Worm (Caenorhabditis elegans) whole organism, late embryonic: ENCODE results near the gene C13B4.1.

Experiments used
- C08G9.2 ChIP-seq: sonication (generic microtip); optimal IDR thresholded peaks from 2 replicates; lab custom pipeline; 2016; ENCODE audit warnings: mild to moderate bottlenecking, missing genetic modification characterization, moderate library complexity, missing compliant biosample characterization
- F13H6.1 ChIP-seq: sonication (generic microtip); optimal IDR thresholded peaks from 2 replicates; lab custom pipeline; 2016; ENCODE audit warnings: missing genetic modification characterization, missing compliant biosample characterization
- K02D7.2 ChIP-seq: sonication (generic microtip); optimal IDR thresholded peaks from 2 replicates; lab custom pipeline; 2017; ENCODE audit warnings: mild to moderate bottlenecking, missing genetic modification characterization, missing compliant biosample characterization
- K09A11.1 ChIP-seq: sonication (generic microtip); optimal IDR thresholded peaks from 2 replicates; lab custom pipeline; 2017; ENCODE audit warnings: antibody characterized with exemption, mild to moderate bottlenecking, missing genetic modification characterization, missing compliant biosample characterization; ENCODE audit not compliant: insufficient read depth
- Y22D7AL.16 ChIP-seq: sonication (generic microtip); optimal IDR thresholded peaks from 2 replicates; lab custom pipeline; 2016; ENCODE audit warnings: missing genetic modification characterization, missing compliant biosample characterization
- ceh-18 ChIP-seq: sonication (generic microtip); optimal IDR thresholded peaks from 2 replicates; lab custom pipeline; 2016; ENCODE audit warnings: missing genetic modification characterization, missing compliant biosample characterization
- ceh-19 ChIP-seq: fragments of 200-800 bp; sonication (Bioruptor generic); optimal IDR thresholded peaks from 2 replicates; lab custom pipeline; 2018; ENCODE audit warnings: mild to moderate bottlenecking, missing genetic modification characterization, missing compliant biosample characterization
- ceh-2 ChIP-seq: sonication (generic microtip); optimal IDR thresholded peaks from 2 replicates; lab custom pipeline; 2016; ENCODE audit warnings: missing genotype, missing genetic modification characterization, missing compliant biosample characterization
- ceh-24 ChIP-seq: sonication (generic microtip); optimal IDR thresholded peaks from 2 replicates; lab custom pipeline; 2016; ENCODE audit warnings: mild to moderate bottlenecking, missing genetic modification characterization, missing compliant biosample characterization
- ceh-31 ChIP-seq: sonication (generic microtip); optimal IDR thresholded peaks from 2 replicates; lab custom pipeline; 2016; ENCODE audit warnings: missing genetic modification characterization, missing compliant biosample characterization
- ceh-34 ChIP-seq: sonication (generic microtip); optimal IDR thresholded peaks from 2 replicates; lab custom pipeline; 2016; ENCODE audit warnings: mild to moderate bottlenecking, missing genetic modification characterization, missing compliant biosample characterization
- ceh-48 ChIP-seq: sonication (generic microtip); optimal IDR thresholded peaks from 2 replicates; lab custom pipeline; 2016; ENCODE audit warnings: missing genetic modification characterization, inconsistent platforms, missing compliant biosample characterization
- ceh-6 ChIP-seq: fragments of 200-800 bp; sonication (Bioruptor generic); optimal IDR thresholded peaks from 2 replicates; lab custom pipeline; 2018; ENCODE audit warnings: mild to moderate bottlenecking, missing genetic modification characterization, missing compliant biosample characterization
- che-1 ChIP-seq: sonication (generic microtip); optimal IDR thresholded peaks from 2 replicates; lab custom pipeline; 2016; ENCODE audit warnings: mild to moderate bottlenecking, missing genetic modification characterization, missing compliant biosample characterization
- dmd-4 ChIP-seq: sonication (generic microtip); optimal IDR thresholded peaks from 2 replicates; lab custom pipeline; 2016; ENCODE audit warnings: borderline replicate concordance, missing genetic modification characterization, missing compliant biosample characterization
- elt-4 ChIP-seq: sonication (generic microtip); optimal IDR thresholded peaks from 2 replicates; lab custom pipeline; 2016; ENCODE audit warnings: missing genetic modification characterization, missing compliant biosample characterization
- eyg-1 ChIP-seq: sonication (generic microtip); optimal IDR thresholded peaks from 2 replicates; lab custom pipeline; 2016; ENCODE audit warnings: missing genotype, missing genetic modification characterization, missing compliant biosample characterization
- fax-1 ChIP-seq: sonication (generic microtip); optimal IDR thresholded peaks from 2 replicates; lab custom pipeline; 2016; ENCODE audit warnings: missing genotype, missing genetic modification characterization, missing compliant biosample characterization
- fkh-10 ChIP-seq: fragments of 150-350 bp; optimal IDR thresholded peaks from 2 replicates; lab custom pipeline; 2014; ENCODE audit warnings: missing biosample characterization, missing genetic modification reagents, missing genetic modification characterization
- fkh-6 ChIP-seq: sonication (generic microtip); optimal IDR thresholded peaks from 2 replicates; lab custom pipeline; 2016; ENCODE audit warnings: missing genetic modification characterization, missing compliant biosample characterization
- gmeb-2 ChIP-seq: sonication (generic microtip); optimal IDR thresholded peaks from 2 replicates; lab custom pipeline; 2016; ENCODE audit warnings: missing genetic modification characterization, inconsistent platforms, missing compliant biosample characterization
- hlh-13 ChIP-seq: fragments of 200-800 bp; sonication (Bioruptor generic); optimal IDR thresholded peaks from 2 replicates; lab custom pipeline; 2018; ENCODE audit warnings: mild to moderate bottlenecking, missing genetic modification characterization, missing compliant biosample characterization
- hlh-15 ChIP-seq: sonication (generic microtip); optimal IDR thresholded peaks from 2 replicates; lab custom pipeline; 2016; ENCODE audit warnings: missing genetic modification characterization, missing compliant biosample characterization
- hlh-6 ChIP-seq: sonication (generic microtip); optimal IDR thresholded peaks from 2 replicates; lab custom pipeline; 2016; ENCODE audit warnings: missing genotype, missing genetic modification characterization, missing compliant biosample characterization
- hlh-8 ChIP-seq: sonication (generic microtip); optimal IDR thresholded peaks from 2 replicates; lab custom pipeline; 2016; ENCODE audit warnings: missing genotype, missing genetic modification characterization, missing compliant biosample characterization
- lim-6 ChIP-seq: sonication (generic microtip); optimal IDR thresholded peaks from 2 replicates; lab custom pipeline; 2016; ENCODE audit warnings: missing genetic modification characterization, missing compliant biosample characterization
- lin-11 ChIP-seq: fragments of 200-800 bp; sonication (Bioruptor generic); optimal IDR thresholded peaks from 2 replicates; lab custom pipeline; 2018; ENCODE audit warnings: mild to moderate bottlenecking, missing genetic modification characterization, missing compliant biosample characterization
- madf-2 ChIP-seq: sonication (generic microtip); optimal IDR thresholded peaks from 2 replicates; lab custom pipeline; 2017; ENCODE audit warnings: missing genetic modification characterization, missing compliant biosample characterization
- mec-3 ChIP-seq: sonication (generic microtip); optimal IDR thresholded peaks from 2 replicates; lab custom pipeline; 2016; ENCODE audit warnings: borderline replicate concordance, missing genetic modification characterization, missing compliant biosample characterization
- nfya-1 ChIP-seq: sonication (generic microtip); optimal IDR thresholded peaks from 2 replicates; lab custom pipeline; 2017; ENCODE audit warnings: missing genetic modification characterization, mild to moderate bottlenecking, missing compliant biosample characterization, antibody characterized with exemption, moderate library complexity
- nhr-232 ChIP-seq: sonication (generic microtip); optimal IDR thresholded peaks from 2 replicates; lab custom pipeline; 2016; ENCODE audit warnings: missing genetic modification characterization, missing compliant biosample characterization
- npax-4 ChIP-seq: sonication (generic microtip); optimal IDR thresholded peaks from 2 replicates; lab custom pipeline; 2016; ENCODE audit warnings: missing genetic modification characterization, missing compliant biosample characterization
- pag-3 ChIP-seq: sonication (generic microtip); optimal IDR thresholded peaks from 2 replicates; lab custom pipeline; 2016; ENCODE audit warnings: missing compliant biosample characterization, missing genetic modification characterization, borderline replicate concordance
- pha-2 ChIP-seq: sonication (generic microtip); optimal IDR thresholded peaks from 2 replicates; lab custom pipeline; 2017; ENCODE audit warnings: mild to moderate bottlenecking, missing genetic modification characterization, missing compliant biosample characterization
- pqm-1 ChIP-seq: sonication (generic microtip); optimal IDR thresholded peaks from 2 replicates; lab custom pipeline; 2016; ENCODE audit warnings: missing genetic modification characterization, missing compliant biosample characterization
- rnt-1 ChIP-seq: sonication (generic microtip); optimal IDR thresholded peaks from 2 replicates; lab custom pipeline; 2016; ENCODE audit warnings: missing genetic modification characterization, missing compliant biosample characterization
- sdc-2 ChIP-seq: sonication (generic microtip); optimal IDR thresholded peaks from 2 replicates; lab custom pipeline; 2016; ENCODE audit warnings: missing genotype, missing genetic modification characterization, missing compliant biosample characterization
- sox-2 ChIP-seq: fragments of 200-800 bp; sonication (Bioruptor generic); IDR thresholded peaks from 2 replicates; pipeline ENCODE4 v1.3.6; 2022; ENCODE audit warnings: missing genetic modification reagents, missing genetic modification characterization, missing compliant biosample characterization
- sox-4 ChIP-seq: sonication (generic microtip); optimal IDR thresholded peaks from 2 replicates; lab custom pipeline; 2017; ENCODE audit warnings: mild to moderate bottlenecking, missing genetic modification characterization, inconsistent platforms, missing compliant biosample characterization
- syd-9 ChIP-seq: sonication (generic microtip); optimal IDR thresholded peaks from 2 replicates; lab custom pipeline; 2016; ENCODE audit warnings: mild to moderate bottlenecking, missing genetic modification characterization, moderate library complexity, missing compliant biosample characterization
- tbx-2 ChIP-seq: sonication (generic microtip); optimal IDR thresholded peaks from 2 replicates; lab custom pipeline; 2016; ENCODE audit warnings: missing genetic modification characterization, missing compliant biosample characterization
- tbx-7 ChIP-seq: sonication (generic microtip); optimal IDR thresholded peaks from 2 replicates; lab custom pipeline; 2016; ENCODE audit warnings: missing genotype, missing genetic modification characterization, missing compliant biosample characterization
- ttx-3 ChIP-seq: sonication (generic microtip); optimal IDR thresholded peaks from 2 replicates; lab custom pipeline; 2016; ENCODE audit warnings: missing genetic modification reagents, missing genetic modification characterization, missing compliant biosample characterization
- unc-3 ChIP-seq, 2 experiments: fragments of 200-800 bp in 1 of 2; sonication (Bioruptor generic) in 1 of 2; sonication (generic microtip) in 1 of 2; conservative IDR thresholded peaks in 1 of 2; optimal IDR thresholded peaks in 1 of 2; 2 replicates each; pipeline versions ENCODE4 v1.3.6 to Lab custom; 2016 to 2022; ENCODE audit warnings: missing compliant biosample characterization in 2 of 2, missing genetic modification characterization in 2 of 2, missing genetic modification reagents in 1 of 2
- unc-55 ChIP-seq: sonication (generic microtip); optimal IDR thresholded peaks from 2 replicates; lab custom pipeline; 2017; ENCODE audit warnings: missing biosample characterization, missing genetic modification reagents, missing genetic modification characterization
- unc-86 ChIP-seq: sonication (generic microtip); optimal IDR thresholded peaks from 2 replicates; lab custom pipeline; 2016; ENCODE audit warnings: missing genetic modification characterization, missing compliant biosample characterization
- zip-5 ChIP-seq: sonication (generic microtip); optimal IDR thresholded peaks from 2 replicates; lab custom pipeline; 2016; ENCODE audit warnings: missing genetic modification characterization, missing compliant biosample characterization

Gene C13B4.1

ce11 chrII:14479583-14480245 lies at the start of gene C13B4.1:
Gene C13B4.1, minus strand, starts transcription at chrII:14479633.
- TF ChIP-seq sox-4, result no peak
- TF ChIP-seq tbx-2 (tag; lab: Kevin White, UChicago), result peak; percentile 38
- no peak for TF ChIP-seq fax-1
- no peak for TF ChIP-seq sdc-2 (tag; lab: Kevin White, UChicago)
- no peak for TF ChIP-seq unc-86
- TF ChIP-seq unc-55, result no peak
- TF ChIP-seq ceh-6 (GFP tag; lab: Kevin White, UChicago), result no peak
- no peak for TF ChIP-seq che-1 (tag; lab: Kevin White, UChicago)
- TF ChIP-seq hlh-8 (tag; lab: Kevin White, UChicago), result no peak
- TF ChIP-seq ttx-3 (tag; lab: Kevin White, UChicago), result no peak
- no peak for TF ChIP-seq K09A11.1 (tag; lab: Kevin White, UChicago)
- no peak for TF ChIP-seq elt-4 (tag; lab: Kevin White, UChicago)
- TF ChIP-seq pag-3 (tag; lab: Kevin White, UChicago), result no peak
- no peak for TF ChIP-seq fkh-6
- TF ChIP-seq lim-6, result no peak
- TF ChIP-seq ceh-18 (tag; lab: Kevin White, UChicago), result no peak
- TF ChIP-seq ceh-24 (tag; lab: Kevin White, UChicago), result no peak
- no peak for TF ChIP-seq K02D7.2 (tag; lab: Kevin White, UChicago)
- TF ChIP-seq ceh-34, result no peak
- no peak for TF ChIP-seq pqm-1 (tag; lab: Kevin White, UChicago)
- no peak for TF ChIP-seq Y22D7AL.16 (tag; lab: Kevin White, UChicago)
- no peak for TF ChIP-seq ceh-48 (tag; lab: Kevin White, UChicago)
- no peak for TF ChIP-seq fkh-10
- TF ChIP-seq hlh-6 (tag; lab: Kevin White, UChicago), result no peak
- no peak for TF ChIP-seq hlh-13 (GFP tag; lab: Kevin White, UChicago)
- no peak for TF ChIP-seq unc-3 (GFP tag; conservative IDR thresholded peaks at IDR 0.05; lab: Robert Waterston, UW)
- no peak for TF ChIP-seq unc-3 (tag; optimal IDR thresholded peaks at IDR 0.05; lab: Kevin White, UChicago)
- no peak for TF ChIP-seq nfya-1 (tag; lab: Kevin White, UChicago)
- peak; percentile 9 for TF ChIP-seq zip-5
- no peak for TF ChIP-seq nhr-232 (tag; lab: Kevin White, UChicago)
- TF ChIP-seq ceh-2, result no peak
- TF ChIP-seq ceh-31 (tag; lab: Kevin White, UChicago), result peak; percentile 16
- TF ChIP-seq lin-11, result no peak
- peak; percentile 27 for TF ChIP-seq C08G9.2 (tag; lab: Kevin White, UChicago)

ce11 chrII:14528233-14528802 lies 48.9 kb upstream of the C13B4.1 start, which contains the start of the genes F57C2.5 and spat-1:
Gene F57C2.5, minus strand, starts transcription at chrII:14528239.
Gene spat-1, plus strand, starts transcription at chrII:14528752.
- TF ChIP-seq tbx-7 (tag; lab: Kevin White, UChicago) (peak; percentile 94), ceh-19 (GFP tag; lab: Kevin White, UChicago) (peak; percentile 64), pha-2 (peak; percentile 61), unc-3 (GFP tag; conservative IDR thresholded peaks at IDR 0.05; lab: Robert Waterston, UW) (no peak), unc-3 (tag; optimal IDR thresholded peaks at IDR 0.05; lab: Kevin White, UChicago) (peak; percentile 74), rnt-1 (tag; lab: Kevin White, UChicago) (peak; percentile 92), sox-4 (no peak), F13H6.1 (tag; lab: Kevin White, UChicago) (peak; percentile 92), gmeb-2 (tag; lab: Kevin White, UChicago) (no peak), fax-1 (peak; percentile 94), unc-55 (no peak), lim-6 (peak; percentile 93), mec-3 (tag; lab: Kevin White, UChicago) (peak; percentile 73), syd-9 (tag; lab: Kevin White, UChicago) (peak; percentile 58), sdc-2 (tag; lab: Kevin White, UChicago) (peak; percentile 21), madf-2 (tag; lab: Kevin White, UChicago) (peak; percentile 6), dmd-4 (tag; lab: Kevin White, UChicago) (peak; percentile 56), ceh-2 (peak; percentile 96), pqm-1 (tag; lab: Kevin White, UChicago) (peak; percentile 91), zip-5 (peak; percentile 96), tbx-2 (tag; lab: Kevin White, UChicago) (peak; percentile 95), ceh-31 (tag; lab: Kevin White, UChicago) (peak; percentile 99), hlh-15 (tag; lab: Kevin White, UChicago) (peak; percentile 79), eyg-1 (tag; lab: Kevin White, UChicago) (peak; percentile 8), pag-3 (tag; lab: Kevin White, UChicago) (peak; percentile 79), npax-4 (peak; percentile 19), ttx-3 (tag; lab: Kevin White, UChicago) (peak; percentile 49), unc-86 (peak; percentile 81), ceh-24 (tag; lab: Kevin White, UChicago) (peak; percentile 53), sox-2 (GFP tag; lab: Robert Waterston, UW) (no peak)
